Worm (Caenorhabditis elegans) whole organism, L4 larva: Measurements from ENCODE around the gene npl-10.

Experiments
- ZK546.5 ChIP-seq, 2 experiments: sonication (generic microtip); optimal IDR thresholded peaks; 2 replicates each; lab custom pipeline; 2017; ENCODE audit warnings: missing biosample characterization in 2 of 2, missing genetic modification characterization in 2 of 2
- egl-27 ChIP-seq: sonication (generic microtip); optimal IDR thresholded peaks from 3 replicates; lab custom pipeline; 2017; ENCODE audit warnings: missing biosample characterization, missing genetic modification reagents, missing genetic modification characterization
- lin-15B ChIP-seq: fragments of 150-350 bp; sonication (generic microtip); optimal IDR thresholded peaks from 3 replicates; lab custom pipeline; 2014; ENCODE audit warnings: missing biosample characterization, missing genetic modification characterization
- unc-39 ChIP-seq: sonication (generic microtip); optimal IDR thresholded peaks from 2 replicates; lab custom pipeline; 2017; ENCODE audit warnings: missing biosample characterization, missing genetic modification characterization
- zag-1 ChIP-seq: fragments of 150-350 bp; optimal IDR thresholded peaks from 2 replicates; lab custom pipeline; 2014; ENCODE audit warnings: missing biosample characterization, missing genetic modification characterization

DNA sequence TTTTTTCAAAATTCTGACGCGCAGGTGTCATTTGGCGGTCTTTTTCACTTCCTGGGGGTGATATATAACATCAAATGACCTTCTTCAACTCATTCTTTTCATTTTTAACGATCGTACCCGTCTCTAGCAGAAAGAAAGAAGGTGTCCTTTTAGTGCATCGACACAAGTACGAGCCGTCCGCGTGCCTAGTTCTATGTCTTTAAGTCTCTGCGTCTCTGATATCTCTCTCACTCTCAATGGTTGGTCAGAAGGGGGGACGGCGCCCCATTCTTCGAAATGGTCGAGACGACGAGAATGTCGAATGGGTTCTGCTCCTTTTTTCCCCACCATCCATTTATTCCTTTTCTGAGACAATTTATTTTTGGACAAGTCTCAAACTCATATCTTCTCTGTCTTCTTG lies 20.0 kb upstream of the npl-10 start:
- TF ChIP-seq unc-39 (tag; lab: Kevin White, UChicago) (no peak), egl-27 (no peak), zag-1 (no peak), lin-15B (tag; lab: Kevin White, UChicago) (no peak), ZK546.5 (tag; optimal IDR thresholded peaks at IDR 0.05; lab: Kevin White, UChicago) (no peak)
